Worm (Caenorhabditis elegans) whole organism, L1 larva: ENCODE data around the gene vps-39.

Experiments
- blmp-1 ChIP-seq: fragments of 150-350 bp; optimal IDR thresholded peaks from 2 replicates; lab custom pipeline; 2014; ENCODE audit warnings: missing biosample characterization, missing genetic modification characterization
- ceh-8 ChIP-seq: fragments of 200-800 bp; sonication (Bioruptor generic); optimal IDR thresholded peaks from 2 replicates; lab custom pipeline; 2018; ENCODE audit warnings: mild to moderate bottlenecking, missing genetic modification characterization, moderate library complexity, missing compliant biosample characterization
- ceh-82 ChIP-seq, 3 experiments: fragments of 150-350 bp in 1 of 3; sonication (generic microtip) in 2 of 3; optimal IDR thresholded peaks; 2 replicates each; lab custom pipeline; 2014 to 2017; ENCODE audit warnings: missing biosample characterization in 3 of 3, missing genetic modification characterization in 3 of 3
- elt-2 ChIP-seq: sonication (generic microtip); optimal IDR thresholded peaks from 2 replicates; lab custom pipeline; 2016; ENCODE audit warnings: missing genetic modification characterization, mild to moderate bottlenecking, inconsistent platforms, missing compliant biosample characterization, missing genetic modification reagents
- fos-1 ChIP-seq: fragments of 150-350 bp; optimal IDR thresholded peaks from 2 replicates; lab custom pipeline; 2014; ENCODE audit warnings: missing biosample characterization, missing genetic modification characterization
- grh-1 ChIP-seq: fragments of 200-800 bp; sonication (Bioruptor generic); IDR thresholded peaks from 2 replicates; pipeline ENCODE4 v1.3.6; 2022; ENCODE audit warnings: missing genetic modification reagents, missing genetic modification characterization, missing compliant biosample characterization
- hlh-17 ChIP-seq: fragments of 200-800 bp; sonication (Bioruptor generic); optimal IDR thresholded peaks from 2 replicates; lab custom pipeline; 2018; ENCODE audit warnings: missing genetic modification characterization, mild to moderate bottlenecking, missing compliant biosample characterization, moderate library complexity, borderline replicate concordance
- lsy-2 ChIP-seq, 2 experiments: fragments of 150-350 bp; optimal IDR thresholded peaks; 2 replicates each; lab custom pipeline; 2014; ENCODE audit warnings: missing biosample characterization in 2 of 2, missing genetic modification characterization in 2 of 2
- mab-9 ChIP-seq: fragments of 200-800 bp; sonication (Bioruptor generic); IDR thresholded peaks from 2 replicates; pipeline ENCODE4 v1.3.6; 2022; ENCODE audit warnings: missing genetic modification reagents, missing genetic modification characterization, missing compliant biosample characterization
- nhr-76 ChIP-seq: sonication (generic microtip); optimal IDR thresholded peaks from 2 replicates; lab custom pipeline; 2017; ENCODE audit warnings: missing biosample characterization, missing genetic modification characterization
- pqm-1 ChIP-seq: sonication (generic microtip); optimal IDR thresholded peaks from 3 replicates; lab custom pipeline; 2017; ENCODE audit warnings: missing biosample characterization, missing genetic modification characterization
- snpc-4 ChIP-seq: fragments of 150-350 bp; optimal IDR thresholded peaks from 2 replicates; lab custom pipeline; 2014; ENCODE audit warnings: missing biosample characterization, missing genetic modification characterization
- snu-23 ChIP-seq: sonication (generic microtip); optimal IDR thresholded peaks from 2 replicates; lab custom pipeline; 2016; ENCODE audit warnings: missing genetic modification characterization, missing compliant biosample characterization
- unc-62 ChIP-seq: fragments of 150-350 bp; optimal IDR thresholded peaks from 2 replicates; lab custom pipeline; 2014; ENCODE audit warnings: missing biosample characterization, missing genetic modification reagents, missing genetic modification characterization

vps-39 gene

ce11 chrV:13986823-13987222 is 51.4 kb downstream of the vps-39 start:
- TF ChIP-seq elt-2 (tag; lab: Kevin White, UChicago) (peak; percentile 38), ceh-82 (tag; optimal IDR thresholded peaks at IDR 0.05; lab: Kevin White, UChicago) (no peak)

ce11 chrV:13984828-13985227 is 53.4 kb downstream of the vps-39 start, which contains the start of gene end-1:
end-1 (plus strand) TSS chrV:13985128.
- TF ChIP-seq snu-23 (GFP tag; lab: Kevin White, UChicago) = no peak
- TF ChIP-seq pqm-1 (tag; lab: Kevin White, UChicago) = no peak
- TF ChIP-seq nhr-76 (tag; lab: Kevin White, UChicago) = no peak
- TF ChIP-seq snpc-4 (tag; lab: Kevin White, UChicago) = no peak
- TF ChIP-seq unc-62 (GFP tag; lab: Kevin White, UChicago) = no peak
- TF ChIP-seq elt-2 (tag; lab: Kevin White, UChicago) = no peak
- no peak for TF ChIP-seq fos-1 (tag; lab: Kevin White, UChicago)
- TF ChIP-seq blmp-1 = no peak
- no peak for TF ChIP-seq mab-9
- TF ChIP-seq hlh-17 = no peak
- TF ChIP-seq lsy-2 (tag; optimal IDR thresholded peaks at IDR 0.05; lab: Kevin White, UChicago) = no peak
- TF ChIP-seq ceh-8 (GFP tag; lab: Kevin White, UChicago) = no peak
- no peak for TF ChIP-seq grh-1
